Worm (Caenorhabditis elegans): ENCODE measurements around the gene ipla-1.

Gene ipla-1

DNA sequence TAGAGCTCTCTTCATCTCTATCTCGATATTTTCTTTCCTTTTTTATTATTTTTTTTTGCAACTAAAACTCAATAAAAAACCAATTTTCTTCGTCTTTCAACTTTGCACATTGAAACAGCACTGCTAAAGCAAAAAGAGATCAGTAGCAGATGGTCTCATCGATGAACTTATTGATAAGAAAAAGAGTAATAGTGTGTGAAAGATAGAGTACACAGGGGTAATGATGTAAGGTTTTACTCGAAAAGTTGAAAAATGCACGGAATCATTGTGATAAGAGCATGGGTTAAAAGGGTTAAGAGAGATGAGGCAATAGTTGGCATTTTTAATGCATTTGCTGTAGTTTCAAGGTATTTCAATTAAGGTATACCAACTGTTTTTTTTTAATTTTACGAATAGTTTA, 49.1 kb downstream of the ipla-1 start:
- no peak for TF ChIP-seq W03F9.2 (tag; optimal IDR thresholded peaks at IDR 0.05)
- TF ChIP-seq dao-5 (tag; optimal IDR thresholded peaks at IDR 0.05), result no peak
- TF ChIP-seq him-1 (tag; optimal IDR thresholded peaks at IDR 0.05), result no peak

ce11 chrII:4550783-4551182, 50.4 kb downstream of the ipla-1 start, which contains the start of gene K07E1.1:
K07E1.1 (plus strand) TSS chrII:4551083.
- TF ChIP-seq dao-5 (tag; optimal IDR thresholded peaks at IDR 0.05), result no peak
- no peak for TF ChIP-seq him-1 (tag; optimal IDR thresholded peaks at IDR 0.05)
- no peak for TF ChIP-seq W03F9.2 (tag; optimal IDR thresholded peaks at IDR 0.05)

DNA sequence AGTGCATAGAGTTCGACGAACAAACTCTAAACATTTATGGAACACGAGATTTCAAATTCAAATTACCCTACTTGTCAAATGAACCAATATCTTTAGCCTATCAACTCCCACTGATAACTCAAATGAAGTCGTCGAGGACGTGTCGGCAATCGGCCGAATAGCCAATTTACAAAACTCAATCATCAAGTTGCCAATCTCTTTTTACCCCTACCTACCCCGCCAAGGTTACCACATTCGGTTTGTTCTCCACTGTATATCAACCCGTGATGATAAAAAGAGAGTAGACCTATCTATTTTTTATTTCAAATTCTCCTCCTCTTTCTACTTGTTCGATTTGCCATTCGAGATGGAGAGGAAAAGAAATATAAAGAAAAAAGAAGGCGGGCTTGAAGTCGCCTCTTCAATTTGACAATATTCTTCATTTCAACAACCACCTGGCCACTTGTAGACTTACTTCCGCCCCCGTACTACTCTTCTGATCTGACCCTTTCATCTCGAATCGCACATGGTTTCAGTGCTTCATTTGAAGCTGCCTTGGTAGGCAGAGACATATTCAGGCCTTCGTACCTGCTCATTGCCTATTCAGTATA, 51.1 kb downstream of the ipla-1 start:
- TF ChIP-seq him-1 (tag; optimal IDR thresholded peaks at IDR 0.05), result no peak
- TF ChIP-seq W03F9.2 (tag; optimal IDR thresholded peaks at IDR 0.05), result no peak
- no peak for TF ChIP-seq dao-5 (tag; optimal IDR thresholded peaks at IDR 0.05)

ce11 chrII:4548408-4548807, 52.7 kb downstream of the ipla-1 start:
- TF ChIP-seq W03F9.2 (tag; optimal IDR thresholded peaks at IDR 0.05) (no peak), him-1 (tag; optimal IDR thresholded peaks at IDR 0.05) (no peak), dao-5 (tag; optimal IDR thresholded peaks at IDR 0.05) (no peak)

DNA sequence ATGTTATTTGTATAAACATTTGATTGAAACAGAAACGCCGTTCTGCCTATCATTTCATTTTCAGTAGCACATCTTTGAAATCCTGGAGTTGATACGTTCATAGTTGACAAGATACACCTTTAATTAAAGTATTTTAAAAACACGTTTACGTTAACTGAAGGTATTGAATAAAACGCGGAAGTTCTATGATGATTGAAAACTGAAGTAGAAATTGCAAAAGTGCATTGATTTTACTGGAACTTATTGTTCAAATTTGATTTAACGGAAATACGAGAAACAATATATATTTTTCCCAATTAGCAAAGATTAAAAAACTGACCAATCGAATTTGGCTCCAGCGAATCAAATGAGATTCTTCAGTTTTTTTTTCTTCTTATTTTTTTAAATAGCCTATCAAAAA, 57.6 kb downstream of the ipla-1 start, which contains the start of gene sra-34:
Gene sra-34 (minus strand): TSS at position 101 of the 400 bp plus-strand sequence.
- TF ChIP-seq W03F9.2 (tag; optimal IDR thresholded peaks at IDR 0.05) (no peak), dao-5 (tag; optimal IDR thresholded peaks at IDR 0.05) (no peak), him-1 (tag; optimal IDR thresholded peaks at IDR 0.05) (no peak)
